Fruit fly (Drosophila melanogaster): ENCODE results near the gene CG5849.
A peak's percentile ranks its signal among the peaks of the same experiment; 100 is the strongest.

The CG5849 gene

dm6 chr3R:21739750-21740319 lies at the start of gene CG5849:
Gene CG5849, plus strand, starts transcription at chr3R:21740105.
- no peak for TF ChIP-seq Sox15 (GFP tag; optimal IDR thresholded peaks at IDR 0.05)
- TF ChIP-seq CG8119 (GFP tag; IDR thresholded peaks at IDR 0.05), result no peak
- TF ChIP-seq CG3919 (GFP tag; optimal IDR thresholded peaks at IDR 0.05), result no peak
- no peak for TF ChIP-seq CG11294 (GFP tag; IDR thresholded peaks at IDR 0.05)
- peak; percentile 92 for TF ChIP-seq svp (GFP tag)
- peak; percentile 57 for TF ChIP-seq vri (GFP tag; optimal IDR thresholded peaks at IDR 0.05)

dm6 chr3R:21691114-21691513 lies 48.8 kb upstream of the CG5849 start:
- TF ChIP-seq Hr4 (GFP tag; optimal IDR thresholded peaks at IDR 0.05) (no peak), CG11902 (GFP tag; optimal IDR thresholded peaks at IDR 0.05) (no peak), vri (GFP tag; optimal IDR thresholded peaks at IDR 0.05) (no peak), CG32006 (GFP tag; optimal IDR thresholded peaks at IDR 0.05) (peak; percentile 5), Sox14 (GFP tag; optimal IDR thresholded peaks at IDR 0.05) (no peak), svp (GFP tag) (no peak), CG6276 (GFP tag; optimal IDR thresholded peaks at IDR 0.05) (peak; percentile 2), Smox (GFP tag; optimal IDR thresholded peaks at IDR 0.05) (no peak), CG9139 (GFP tag; optimal IDR thresholded peaks at IDR 0.05) (no peak), Lpt (GFP tag; optimal IDR thresholded peaks at IDR 0.05) (no peak), esn (GFP tag; optimal IDR thresholded peaks at IDR 0.05) (no peak), dsx (GFP tag; optimal IDR thresholded peaks at IDR 0.05; ENCODE audit: poor library complexity, severe bottlenecking) (no peak), Eip78C (GFP tag) (peak; percentile 24), net (GFP tag; optimal IDR thresholded peaks at IDR 0.05) (no peak), Met (GFP tag; optimal IDR thresholded peaks at IDR 0.05) (no peak), CG4318 (GFP tag; optimal IDR thresholded peaks at IDR 0.05) (no peak), Ets96B (tag; optimal IDR thresholded peaks at IDR 0.05) (no peak), lz (GFP tag; optimal IDR thresholded peaks at IDR 0.05) (no peak), eg (GFP tag; IDR thresholded peaks at IDR 0.05) (no peak), spab (GFP tag; optimal IDR thresholded peaks at IDR 0.05) (no peak), Sox15 (GFP tag; optimal IDR thresholded peaks at IDR 0.05) (no peak), CG16779 (tag; optimal IDR thresholded peaks at IDR 0.05) (no peak), pdm3 (GFP tag; optimal IDR thresholded peaks at IDR 0.05) (no peak), CG15336 (GFP tag; IDR thresholded peaks at IDR 0.05) (peak; percentile 53; the same call in 1 of the 2 replicates), dac (GFP tag; optimal IDR thresholded peaks at IDR 0.05) (no peak), cyc (GFP tag; optimal IDR thresholded peaks at IDR 0.05) (no peak)

dm6 chr3R:21693110-21693672 lies 46.7 kb upstream of the CG5849 start:
- no peak for TF ChIP-seq pdm3 (GFP tag; optimal IDR thresholded peaks at IDR 0.05)
- TF ChIP-seq ss (GFP tag; optimal IDR thresholded peaks at IDR 0.05), result peak in 1 of 2 experiments; percentile 15
- TF ChIP-seq CG10631 (GFP tag; optimal IDR thresholded peaks at IDR 0.05), result no peak
- no peak for TF ChIP-seq Eip93F (GFP tag; optimal IDR thresholded peaks at IDR 0.05)

- TF ChIP-seq Sox102F (GFP tag; optimal IDR thresholded peaks at IDR 0.05) (peak; percentile 70), svp (GFP tag) (peak; percentile 87), CG4318 (GFP tag; optimal IDR thresholded peaks at IDR 0.05) (peak; percentile 83), CG10669 (GFP tag; optimal IDR thresholded peaks at IDR 0.05) (peak; percentile 90), CG6808 (GFP tag; optimal IDR thresholded peaks at IDR 0.05) (peak; percentile 90), vri (GFP tag; optimal IDR thresholded peaks at IDR 0.05) (no peak), Eip93F (GFP tag; optimal IDR thresholded peaks at IDR 0.05) (peak; percentile 8), CG7368 (GFP tag; optimal IDR thresholded peaks at IDR 0.05) (peak; percentile 79), CG3919 (GFP tag; optimal IDR thresholded peaks at IDR 0.05) (peak; percentile 86), CG8319 (GFP tag; optimal IDR thresholded peaks at IDR 0.05) (peak; percentile 77), dac (GFP tag; optimal IDR thresholded peaks at IDR 0.05) (peak; percentile 61), salr (GFP tag; optimal IDR thresholded peaks at IDR 0.05) (peak; percentile 63 to 78), CG10631 (GFP tag; optimal IDR thresholded peaks at IDR 0.05) (peak; percentile 85), CG8119 (GFP tag; IDR thresholded peaks at IDR 0.05) (peak; percentile 92), acj6 (GFP tag; optimal IDR thresholded peaks at IDR 0.05) (peak; percentile 85), topi (GFP tag; optimal IDR thresholded peaks at IDR 0.05) (peak; percentile 72), Eip75B (GFP tag; optimal IDR thresholded peaks at IDR 0.05) (peak; percentile 79), CG6792 (GFP tag; optimal IDR thresholded peaks at IDR 0.05) (peak; percentile 81), eg (GFP tag; IDR thresholded peaks at IDR 0.05) (peak; percentile 65; the same call in 1 of the 3 replicates), CG3032 (tag; optimal IDR thresholded peaks at IDR 0.05) (peak; percentile 93), Lpt (GFP tag; optimal IDR thresholded peaks at IDR 0.05) (peak; percentile 79), CG6276 (GFP tag; optimal IDR thresholded peaks at IDR 0.05) (peak; percentile 81), CG8632 (GFP tag; optimal IDR thresholded peaks at IDR 0.05) (peak; percentile 80), Eip78C (GFP tag) (peak; percentile 96)
Measured at dm6 chr3R:21698895-21699300, 41.0 kb upstream of the CG5849 start.
